Fruit fly (Drosophila melanogaster): ENCODE measurements around the gene CG14411.

The CG14411 gene

DNA sequence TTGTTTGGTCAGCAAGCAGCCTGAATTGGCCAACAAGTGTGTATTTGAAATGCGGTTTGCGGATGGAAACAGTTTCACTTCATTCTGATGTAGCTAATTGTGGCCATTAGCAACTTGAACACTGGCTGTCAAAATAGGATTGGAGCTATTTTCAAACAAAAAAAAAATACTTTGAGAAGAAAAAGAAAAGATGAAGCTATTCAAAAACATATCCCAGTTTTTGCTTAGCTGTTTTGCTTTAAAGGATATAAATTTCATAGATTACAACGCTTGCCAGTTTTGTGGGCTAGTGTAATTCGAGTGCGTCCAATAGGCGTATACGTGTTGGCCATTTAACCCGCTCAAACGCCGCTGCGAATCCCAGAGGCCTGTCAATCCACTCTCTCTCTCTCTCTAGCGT lies 20.2 kb upstream of the CG14411 start:
- no peak for TF ChIP-seq ftz-f1 (GFP tag; optimal IDR thresholded peaks at IDR 0.05)
- TF ChIP-seq Ada2b (GFP tag; IDR thresholded peaks at IDR 0.05) = 0 out of 2 replicates have a peak, but pooled peaks have one; percentile 12
- peak; percentile 18; the same call in 1 of the 2 replicates for TF ChIP-seq MBD-R2 (GFP tag; IDR thresholded peaks at IDR 0.05)
- 0 out of 2 replicates have a peak, but pooled peaks have one; percentile 25 for TF ChIP-seq CG3847 (GFP tag; IDR thresholded peaks at IDR 0.05)
- TF ChIP-seq B-H1 (GFP tag; IDR thresholded peaks at IDR 0.05) = no peak
- no peak for TF ChIP-seq CG8089 (GFP tag; optimal IDR thresholded peaks at IDR 0.05)
- no peak for TF ChIP-seq CG7372 (GFP tag; IDR thresholded peaks at IDR 0.05)
- no peak for TF ChIP-seq usp (GFP tag; optimal IDR thresholded peaks at IDR 0.05)
- TF ChIP-seq Hr51 (GFP tag; optimal IDR thresholded peaks at IDR 0.05) = peak in 1 of 2 experiments; percentile 23
- peak; percentile 54 for TF ChIP-seq slbo (GFP tag; IDR thresholded peaks at IDR 0.05)
- no peak for TF ChIP-seq Ptx1 (GFP tag; IDR thresholded peaks at IDR 0.05)
- no peak for TF ChIP-seq sqz (GFP tag; optimal IDR thresholded peaks at IDR 0.05)
- 0 out of 2 replicates have a peak, but pooled peaks have one; percentile 13 for TF ChIP-seq HLH3B (GFP tag; IDR thresholded peaks at IDR 0.05)
- TF ChIP-seq CG9609 (GFP tag; optimal IDR thresholded peaks at IDR 0.05) = no peak
- peak; percentile 11 for TF ChIP-seq unpg (GFP tag; optimal IDR thresholded peaks at IDR 0.05)
- TF ChIP-seq wdn (GFP tag; IDR thresholded peaks at IDR 0.05) = peak; percentile 12; the same call in 1 of the 2 replicates
- no peak for TF ChIP-seq fd64A (GFP tag; optimal IDR thresholded peaks at IDR 0.05)
- TF ChIP-seq CG32532 (GFP tag; IDR thresholded peaks at IDR 0.05) = peak; percentile 18; the same call in 1 of the 2 replicates
- no peak for TF ChIP-seq shn (GFP tag; optimal IDR thresholded peaks at IDR 0.05)
- no peak for TF ChIP-seq ab (GFP tag; optimal IDR thresholded peaks at IDR 0.05)
- 0 out of 3 replicates have a peak, but pooled peaks have one; percentile 36 for TF ChIP-seq zfh1 (GFP tag; IDR thresholded peaks at IDR 0.05)
- TF ChIP-seq ash1 (GFP tag; optimal IDR thresholded peaks at IDR 0.05) = no peak
- peak; percentile 11; the same call in 1 of the 2 replicates for TF ChIP-seq esg (GFP tag; conservative IDR thresholded peaks at IDR 0.05)
- TF ChIP-seq ranshi (GFP tag; IDR thresholded peaks at IDR 0.05) = 0 out of 2 replicates have a peak, but pooled peaks have one; percentile 20
- TF ChIP-seq hkb (optimal IDR thresholded peaks at IDR 0.05) = no peak
- peak; percentile 56; the same call in 1 of the 2 replicates for TF ChIP-seq hkb (GFP tag; IDR thresholded peaks at IDR 0.05)
- peak; percentile 78 for TF ChIP-seq Drgx (GFP tag; IDR thresholded peaks at IDR 0.05)
- TF ChIP-seq aop (GFP tag; IDR thresholded peaks at IDR 0.05) = no peak
- TF ChIP-seq CG11504 (tag; optimal IDR thresholded peaks at IDR 0.05) = peak; percentile 17
- no peak for TF ChIP-seq CG7928 (GFP tag; optimal IDR thresholded peaks at IDR 0.05)
- no peak for TF ChIP-seq nerfin-2 (GFP tag; IDR thresholded peaks at IDR 0.05; ENCODE audit: partially characterized antibody)
- peak; percentile 1 for TF ChIP-seq az2 (GFP tag; optimal IDR thresholded peaks at IDR 0.05)
- no peak for TF ChIP-seq bowl (GFP tag; IDR thresholded peaks at IDR 0.05)
- no peak for TF ChIP-seq lilli (GFP tag; optimal IDR thresholded peaks at IDR 0.05)
- TF ChIP-seq CG2120 (GFP tag; optimal IDR thresholded peaks at IDR 0.05) = peak; percentile 12
- TF ChIP-seq Atf6 (GFP tag; IDR thresholded peaks at IDR 0.05) = 0 out of 2 replicates have a peak, but pooled peaks have one; percentile 13
- peak; percentile 1 for TF ChIP-seq dmrt99B (tag; optimal IDR thresholded peaks at IDR 0.05)
- no peak for TF ChIP-seq CG7357 (GFP tag; IDR thresholded peaks at IDR 0.05)
- no peak for TF ChIP-seq Camta (GFP tag; optimal IDR thresholded peaks at IDR 0.05)
- peak; percentile 4 for TF ChIP-seq Oli (tag; optimal IDR thresholded peaks at IDR 0.05)
- no peak for TF ChIP-seq slp2 (GFP tag; optimal IDR thresholded peaks at IDR 0.05)
- peak; percentile 5 for TF ChIP-seq ind (GFP tag; optimal IDR thresholded peaks at IDR 0.05)
- peak; percentile 18 for TF ChIP-seq Sox102F (GFP tag; optimal IDR thresholded peaks at IDR 0.05)
- TF ChIP-seq CG3065 (GFP tag; optimal IDR thresholded peaks at IDR 0.05) = no peak
- no peak for TF ChIP-seq ssp (GFP tag; IDR thresholded peaks at IDR 0.05)
- TF ChIP-seq org-1 (GFP tag; optimal IDR thresholded peaks at IDR 0.05) = no peak
- peak; percentile 24 for TF ChIP-seq CG2678 (tag; optimal IDR thresholded peaks at IDR 0.05)
- TF ChIP-seq CG30403 (GFP tag; optimal IDR thresholded peaks at IDR 0.05) = peak; percentile 8
- no peak for TF ChIP-seq crp (GFP tag; optimal IDR thresholded peaks at IDR 0.05)
- TF ChIP-seq zfh2 (GFP tag; optimal IDR thresholded peaks at IDR 0.05) = peak; percentile 9
- no peak for TF ChIP-seq CG1603 (tag; optimal IDR thresholded peaks at IDR 0.05)
- TF ChIP-seq sr (GFP tag; IDR thresholded peaks at IDR 0.05) = no peak
